Worm (Caenorhabditis elegans): ENCODE results near the gene fbxa-26.

ce11 chrIII:1326490-1326889, 15.8 kb downstream of the fbxa-26 start, which contains the start of gene Y82E9BL.18:
- TF ChIP-seq ceh-90 (tag; optimal IDR thresholded peaks at IDR 0.05) (no peak), unc-62 (GFP tag; optimal IDR thresholded peaks at IDR 0.05) (no peak)
